Worm (Caenorhabditis elegans): ENCODE measurements around the gene F45D3.4.

- TF ChIP-seq flt-1 (GFP tag; IDR thresholded peaks at IDR 0.05) (no peak), hmbx-1 (tag; optimal IDR thresholded peaks at IDR 0.05) (no peak), ama-1 (optimal IDR thresholded peaks at IDR 0.05) (no peak), ceh-36 (tag; optimal IDR thresholded peaks at IDR 0.05) (no peak), F13C5.2 (tag; optimal IDR thresholded peaks at IDR 0.05) (no peak), hmg-4 (GFP tag; optimal IDR thresholded peaks at IDR 0.05) (no peak), hnd-1 (tag; optimal IDR thresholded peaks at IDR 0.05) (no peak), pes-1 (GFP tag; IDR thresholded peaks at IDR 0.05) (no peak), tbx-11 (GFP tag; IDR thresholded peaks at IDR 0.05) (no peak)
Observed at ce11 chrV:12576495-12576947, 23.5 kb upstream of the F45D3.4 start, which contains the start of gene grl-23.

Measured in whole organism, early embryonic.